Fruit fly (Drosophila melanogaster) whole organism, embryonic: ENCODE measurements around the gene Ugt49B2.

ENCODE experiments used
- Atf3 ChIP-seq: fragments of 200-800 bp; sonication (Bioruptor generic); optimal IDR thresholded peaks from 3 replicates; lab custom pipeline; 2016; ENCODE audit warnings: missing biosample characterization, missing genetic modification characterization
- BEAF-32 ChIP-seq: fragments of 200-800 bp; sonication (Bioruptor generic); optimal IDR thresholded peaks from 3 replicates; lab custom pipeline; 2017; ENCODE audit warnings: missing biosample characterization, missing genetic modification characterization, mild to moderate bottlenecking, moderate library complexity, missing genetic modification reagents
- Bdp1 ChIP-seq: fragments of 200-800 bp; sonication (Bioruptor generic); optimal IDR thresholded peaks from 3 replicates; lab custom pipeline; 2016; ENCODE audit warnings: missing biosample characterization, missing genetic modification characterization
- BtbVII ChIP-seq: fragments of 200-800 bp; sonication (Bioruptor generic); optimal IDR thresholded peaks from 3 replicates; lab custom pipeline; 2017; ENCODE audit warnings: missing biosample characterization, mild to moderate bottlenecking, missing genetic modification characterization
- CG10274 ChIP-seq: fragments of 200-800 bp; sonication (Bioruptor generic); optimal IDR thresholded peaks from 3 replicates; lab custom pipeline; 2017; ENCODE audit warnings: missing biosample characterization, mild to moderate bottlenecking, missing genetic modification characterization
- CG10321 ChIP-seq: fragments of 200-800 bp; sonication (Bioruptor generic); IDR thresholded peaks from 2 replicates; pipeline ENCODE4 v1.3.6; 2022; ENCODE audit warnings: missing biosample characterization, missing genetic modification characterization
- CG10565 ChIP-seq: fragments of 200-800 bp; sonication (Bioruptor generic); optimal IDR thresholded peaks from 3 replicates; lab custom pipeline; 2016; ENCODE audit warnings: missing biosample characterization, mild to moderate bottlenecking, missing genetic modification characterization
- CG11398 ChIP-seq: fragments of 200-800 bp; sonication (Bioruptor generic); optimal IDR thresholded peaks from 2 replicates; lab custom pipeline; 2016; ENCODE audit warnings: missing biosample characterization, missing genetic modification characterization
- CG13296 ChIP-seq: fragments of 200-800 bp; sonication (Bioruptor generic); optimal IDR thresholded peaks from 3 replicates; lab custom pipeline; 2018; ENCODE audit warnings: missing biosample characterization, mild to moderate bottlenecking, missing genetic modification characterization
- CG14860 ChIP-seq: fragments of 200-800 bp; sonication (Bioruptor generic); IDR thresholded peaks from 3 replicates; pipeline ENCODE4 v1.3.6; 2022; ENCODE audit warnings: missing biosample characterization, missing genetic modification characterization; ENCODE audit not compliant: partially characterized antibody
- CG15269 ChIP-seq: fragments of 200-800 bp; sonication (Bioruptor generic); optimal IDR thresholded peaks from 2 replicates; lab custom pipeline; 2018; ENCODE audit warnings: missing biosample characterization, mild to moderate bottlenecking, missing genetic modification characterization, moderate library complexity
- CG1647 ChIP-seq: fragments of 200-800 bp; sonication (Bioruptor generic); optimal IDR thresholded peaks from 3 replicates; lab custom pipeline; 2016; ENCODE audit warnings: missing biosample characterization, missing genetic modification characterization
- CG16779 ChIP-seq: fragments of 200-800 bp; sonication (Bioruptor generic); IDR thresholded peaks from 2 replicates; pipeline ENCODE4 v1.3.6; 2022; ENCODE audit warnings: missing biosample characterization, missing genetic modification characterization
- CG17359 ChIP-seq: fragments of 200-800 bp; sonication (Bioruptor generic); optimal IDR thresholded peaks from 3 replicates; lab custom pipeline; 2018; ENCODE audit warnings: missing biosample characterization, mild to moderate bottlenecking, missing genetic modification characterization, moderate library complexity
- CG17612 ChIP-seq: fragments of 200-800 bp; sonication (Bioruptor generic); IDR thresholded peaks from 2 replicates; pipeline ENCODE4 v1.3.6; 2022; ENCODE audit warnings: missing biosample characterization, missing genetic modification characterization
- CG18011 ChIP-seq: fragments of 200-800 bp; sonication (Bioruptor generic); optimal IDR thresholded peaks from 2 replicates; lab custom pipeline; 2017; ENCODE audit warnings: missing biosample characterization, missing genetic modification characterization, mild to moderate bottlenecking, moderate library complexity, missing genotype
- CG2875 ChIP-seq: fragments of 200-800 bp; sonication (Bioruptor generic); optimal IDR thresholded peaks from 2 replicates; lab custom pipeline; 2017; ENCODE audit warnings: missing biosample characterization, mild to moderate bottlenecking, missing genetic modification characterization, missing genetic modification reagents
- CG4617 ChIP-seq: fragments of 200-800 bp; sonication (Bioruptor generic); optimal IDR thresholded peaks from 3 replicates; lab custom pipeline; 2016; ENCODE audit warnings: missing biosample characterization, missing genetic modification characterization, borderline replicate concordance
- CG7745 ChIP-seq: fragments of 200-800 bp; sonication (Bioruptor generic); optimal IDR thresholded peaks from 2 replicates; lab custom pipeline; 2018; ENCODE audit warnings: missing biosample characterization, mild to moderate bottlenecking, missing genetic modification characterization, moderate library complexity
- CG9876 ChIP-seq: fragments of 200-800 bp; sonication (Bioruptor generic); optimal IDR thresholded peaks from 2 replicates; lab custom pipeline; 2016; ENCODE audit warnings: missing biosample characterization, missing genetic modification characterization
- CG9932 ChIP-seq: fragments of 200-800 bp; sonication (Bioruptor generic); IDR thresholded peaks from 2 replicates; pipeline ENCODE4 v1.3.6; 2022; ENCODE audit warnings: missing biosample characterization, missing genetic modification characterization
- CTCF ChIP-seq: fragments of 200-800 bp; sonication (Bioruptor generic); optimal IDR thresholded peaks from 2 replicates; lab custom pipeline; 2017; ENCODE audit warnings: missing biosample characterization, mild to moderate bottlenecking, missing genetic modification characterization, moderate library complexity
- Dfd ChIP-seq, 2 experiments: fragments of >200 bp; optimal IDR thresholded peaks; 2 replicates each; lab custom pipeline; 2017; ENCODE audit warnings: missing biosample characterization in 2 of 2, missing genetic modification characterization in 2 of 2
- H15 ChIP-seq: fragments of 200-800 bp; sonication (Bioruptor generic); IDR thresholded peaks from 3 replicates; pipeline ENCODE4 v1.3.6; 2022; ENCODE audit warnings: missing biosample characterization, missing genetic modification characterization
- Nf-YB ChIP-seq: fragments of 200-800 bp; sonication (Bioruptor generic); optimal IDR thresholded peaks from 3 replicates; lab custom pipeline; 2019; ENCODE audit warnings: missing biosample characterization, mild to moderate bottlenecking, missing genetic modification characterization, moderate library complexity
- Rfx ChIP-seq: fragments of 200-800 bp; sonication (Bioruptor generic); IDR thresholded peaks from 2 replicates; pipeline ENCODE4 v1.3.6; 2022; ENCODE audit warnings: missing biosample characterization, missing genetic modification characterization
- Side ChIP-seq: fragments of 200-800 bp; sonication (Bioruptor generic); optimal IDR thresholded peaks from 2 replicates; lab custom pipeline; 2016; ENCODE audit warnings: missing biosample characterization, missing genetic modification characterization
- Sox102F ChIP-seq: fragments of 200-800 bp; sonication (Bioruptor generic); optimal IDR thresholded peaks from 2 replicates; lab custom pipeline; 2018; ENCODE audit warnings: missing biosample characterization, mild to moderate bottlenecking, missing genetic modification characterization, moderate library complexity
- Stat92E ChIP-seq, 3 experiments: fragments of >200 bp in 2 of 3; fragments of 200-800 bp in 1 of 3; sonication (Bioruptor generic) in 1 of 3; optimal IDR thresholded peaks; 2 replicates each; lab custom pipeline; 2017 to 2019; ENCODE audit warnings: missing biosample characterization in 3 of 3, missing genetic modification characterization in 3 of 3, mild to moderate bottlenecking in 1 of 3, moderate library complexity in 1 of 3
- Tbp ChIP-seq: fragments of >200 bp; optimal IDR thresholded peaks from 2 replicates; lab custom pipeline; 2018; ENCODE audit warnings: missing biosample characterization, missing genetic modification characterization
- ac ChIP-seq: fragments of 200-800 bp; sonication (Bioruptor generic); optimal IDR thresholded peaks from 3 replicates; lab custom pipeline; 2017; ENCODE audit warnings: missing biosample characterization, mild to moderate bottlenecking, missing genetic modification characterization
- chinmo ChIP-seq: fragments of 200-800 bp; sonication (Bioruptor generic); IDR thresholded peaks from 4 replicates; pipeline ENCODE4 v1.3.6; 2022; ENCODE audit warnings: missing biosample characterization, missing genetic modification characterization; ENCODE audit not compliant: partially characterized antibody
- chn ChIP-seq: fragments of 200-800 bp; sonication (Bioruptor generic); optimal IDR thresholded peaks from 2 replicates; lab custom pipeline; 2016; ENCODE audit warnings: missing biosample characterization, missing genetic modification characterization
- ems ChIP-seq: fragments of 200-800 bp; sonication (Bioruptor generic); optimal IDR thresholded peaks from 3 replicates; lab custom pipeline; 2016; ENCODE audit warnings: missing biosample characterization, missing genetic modification characterization
- esg ChIP-seq: fragments of 200-800 bp; sonication (Bioruptor generic); conservative IDR thresholded peaks from 2 replicates; pipeline ENCODE4 v1.3.6; 2022; ENCODE audit warnings: missing biosample characterization, missing genetic modification characterization
- eyg ChIP-seq: fragments of 200-800 bp; sonication (Bioruptor generic); optimal IDR thresholded peaks from 3 replicates; lab custom pipeline; 2016; ENCODE audit warnings: missing biosample characterization, missing genetic modification characterization
- fd64A ChIP-seq: fragments of 200-800 bp; sonication (Bioruptor generic); optimal IDR thresholded peaks from 3 replicates; lab custom pipeline; 2018; ENCODE audit warnings: missing biosample characterization, mild to moderate bottlenecking, missing genetic modification characterization
- ham ChIP-seq: fragments of 200-800 bp; sonication (Bioruptor generic); IDR thresholded peaks from 2 replicates; pipeline ENCODE4 v1.3.6; 2022; ENCODE audit warnings: missing biosample characterization, missing genetic modification characterization
- hkb ChIP-seq, 2 experiments: fragments of 200-800 bp in 1 of 2; fragments of >200 bp in 1 of 2; sonication (Bioruptor generic) in 1 of 2; IDR thresholded peaks in 1 of 2; optimal IDR thresholded peaks in 1 of 2; 2 replicates each; pipeline versions ENCODE4 v1.3.6 to Lab custom; 2017 to 2022; ENCODE audit warnings: missing biosample characterization in 1 of 2, missing genetic modification characterization in 1 of 2
- ind ChIP-seq: fragments of 200-800 bp; sonication (Bioruptor generic); optimal IDR thresholded peaks from 3 replicates; lab custom pipeline; 2016; ENCODE audit warnings: missing biosample characterization, missing genetic modification characterization
- odd ChIP-seq: fragments of 200-800 bp; sonication (Bioruptor generic); optimal IDR thresholded peaks from 2 replicates; lab custom pipeline; 2017; ENCODE audit warnings: missing biosample characterization, mild to moderate bottlenecking, missing genetic modification characterization
- p53 ChIP-seq: fragments of 200-800 bp; sonication (Bioruptor generic); optimal IDR thresholded peaks from 2 replicates; lab custom pipeline; 2016; ENCODE audit warnings: missing biosample characterization, missing genetic modification characterization
- peb ChIP-seq: fragments of 200-800 bp; sonication (Bioruptor generic); IDR thresholded peaks from 2 replicates; pipeline ENCODE4 v1.3.6; 2022; ENCODE audit warnings: missing biosample characterization, missing genetic modification characterization
- phol ChIP-seq: fragments of 200-800 bp; sonication (Bioruptor generic); optimal IDR thresholded peaks from 3 replicates; lab custom pipeline; 2018; ENCODE audit warnings: missing biosample characterization, mild to moderate bottlenecking, missing genetic modification characterization, moderate library complexity
- ranshi ChIP-seq: fragments of 200-800 bp; sonication (Bioruptor generic); IDR thresholded peaks from 2 replicates; pipeline ENCODE4 v1.3.6; 2022; ENCODE audit warnings: missing biosample characterization, missing genetic modification characterization
- ro ChIP-seq: fragments of 200-800 bp; sonication (Bioruptor generic); IDR thresholded peaks from 2 replicates; pipeline ENCODE4 v1.3.6; 2022; ENCODE audit warnings: missing biosample characterization, missing genetic modification characterization
- sisA ChIP-seq: fragments of 200-800 bp; sonication (Bioruptor generic); IDR thresholded peaks from 2 replicates; pipeline ENCODE4 v1.3.6; 2022; ENCODE audit warnings: missing biosample characterization, missing genetic modification characterization
- stc ChIP-seq: fragments of 200-800 bp; sonication (Bioruptor generic); IDR thresholded peaks from 2 replicates; pipeline ENCODE4 v1.3.6; 2022; ENCODE audit warnings: missing biosample characterization, missing genetic modification characterization
- unpg ChIP-seq: fragments of 200-800 bp; sonication (Bioruptor generic); optimal IDR thresholded peaks from 3 replicates; lab custom pipeline; 2018; ENCODE audit warnings: missing biosample characterization, mild to moderate bottlenecking, missing genetic modification characterization, moderate library complexity
- wdn ChIP-seq: fragments of 200-800 bp; sonication (Bioruptor generic); IDR thresholded peaks from 2 replicates; pipeline ENCODE4 v1.3.6; 2022; ENCODE audit warnings: missing biosample characterization, missing genetic modification characterization

Gene Ugt49B2

dm6 chr3R:21376859-21377607, 22.5 kb downstream of the Ugt49B2 start (continued):
- TF ChIP-seq unpg (GFP tag; lab: Kevin White, UChicago) (no peak), stc (GFP tag; lab: Robert Waterston, UW) (no peak), hkb (optimal IDR thresholded peaks at IDR 0.05; lab: Kevin White, UChicago) (no peak), hkb (GFP tag; IDR thresholded peaks at IDR 0.05; lab: Robert Waterston, UW) (no peak), phol (tag; lab: Kevin White, UChicago) (peak; percentile 85), ac (peak; percentile 10), Nf-YB (GFP tag; lab: Kevin White, UChicago) (peak; percentile 71), CG18011 (GFP tag; lab: Kevin White, UChicago) (no peak), esg (GFP tag; lab: Robert Waterston, UW) (no peak), CG7745 (tag; lab: Kevin White, UChicago) (no peak), ro (GFP tag; lab: Robert Waterston, UW) (no peak), CG10565 (GFP tag; lab: Kevin White, UChicago) (no peak), chn (no peak), peb (GFP tag; lab: Robert Waterston, UW) (no peak), wdn (0 out of 2 replicates have a peak, but pooled peaks have one; percentile 16), BtbVII (GFP tag; lab: Kevin White, UChicago) (no peak), CTCF (GFP tag; lab: Kevin White, UChicago) (no peak), ems (GFP tag; lab: Kevin White, UChicago) (no peak), ind (GFP tag; lab: Kevin White, UChicago) (no peak), CG9932 (peak; percentile 33; the same call in 1 of the 2 replicates), Bdp1 (GFP tag; lab: Kevin White, UChicago) (no peak), Atf3 (no peak), chinmo (GFP tag; lab: Robert Waterston, UW) (peak; percentile 74; the same call in 3 of the 4 replicates), fd64A (GFP tag; lab: Kevin White, UChicago) (no peak), CG9876 (GFP tag; lab: Kevin White, UChicago) (no peak), CG14860 (GFP tag; lab: Robert Waterston, UW) (peak; percentile 79), CG1647 (GFP tag; lab: Kevin White, UChicago) (no peak), Tbp (GFP tag; lab: Kevin White, UChicago) (no peak), BEAF-32 (GFP tag; lab: Kevin White, UChicago) (peak; percentile 93), CG10274 (GFP tag; lab: Kevin White, UChicago) (no peak), Stat92E (GFP tag; optimal IDR thresholded peaks at IDR 0.05; lab: Kevin White, UChicago) (peak in 1 of 3 experiments; percentile 11), Side (GFP tag; lab: Kevin White, UChicago) (no peak), CG11398 (GFP tag; lab: Kevin White, UChicago) (no peak), CG16779 (GFP tag; lab: Robert Waterston, UW) (no peak), eyg (GFP tag; lab: Kevin White, UChicago) (no peak), ranshi (GFP tag; lab: Robert Waterston, UW) (no peak), CG15269 (tag; lab: Kevin White, UChicago) (no peak), Rfx (GFP tag; lab: Robert Waterston, UW) (peak; percentile 44), p53 (GFP tag; lab: Kevin White, UChicago) (no peak), sisA (GFP tag; lab: Robert Waterston, UW) (no peak), CG10321 (no peak), CG2875 (GFP tag; lab: Kevin White, UChicago) (no peak), CG4617 (GFP tag; lab: Kevin White, UChicago) (peak; percentile 67), odd (GFP tag; lab: Kevin White, UChicago) (peak; percentile 30), Dfd (GFP tag; optimal IDR thresholded peaks at IDR 0.05; lab: Kevin White, UChicago) (no peak), CG13296 (GFP tag; lab: Kevin White, UChicago) (peak; percentile 20), CG17612 (no peak), ham (GFP tag; lab: Robert Waterston, UW) (no peak), H15 (no peak), Sox102F (no peak), CG17359 (tag; lab: Kevin White, UChicago) (peak; percentile 1)
